Comparison of ENCODE assay signal across 4 fruit fly cellular contexts in genomic region chr3R:14259821-14260220, dm6.
TF ChIP-seq lines count a peak whose summit lies in the region.

MetRS-m (minus strand) TSS chr3R:14259991.

- TF ChIP-seq CTCF in whole organism, embryonic (GFP tag; optimal IDR thresholded peaks at IDR 0.05; lab: Kevin White, UChicago), result no peak

TF ChIP-seq in whole organism, adult, 20 proteins besides CTCF, POLR2A, EP300 and RAD21:
- TF ChIP-seq kay (GFP tag; lab: Kevin White, UChicago; ENCODE audit: borderline replicate concordance) (peak; percentile 27), CG11617 (GFP tag; optimal IDR thresholded peaks at IDR 0.05; lab: Kevin White, UChicago) (no peak)

TF ChIP-seq in whole organism, embryonic, 481 proteins besides CTCF, POLR2A, EP300 and RAD21 (continues in another document):
- TF ChIP-seq CG9609 (GFP tag; optimal IDR thresholded peaks at IDR 0.05; lab: Kevin White, UChicago) (no peak), pfk (GFP tag; optimal IDR thresholded peaks at IDR 0.05; lab: Kevin White, UChicago) (no peak), Nf-YC (tag; optimal IDR thresholded peaks at IDR 0.05; lab: Kevin White, UChicago) (no peak), crp (GFP tag; optimal IDR thresholded peaks at IDR 0.05; lab: Kevin White, UChicago) (peak; percentile 32 to 87), CG2202 (tag; optimal IDR thresholded peaks at IDR 0.05; lab: Kevin White, UChicago) (no peak), pzg (GFP tag; optimal IDR thresholded peaks at IDR 0.05; lab: Kevin White, UChicago) (peak; percentile 6), tll (GFP tag; optimal IDR thresholded peaks at IDR 0.05; lab: Kevin White, UChicago) (no peak), CG12769 (tag; optimal IDR thresholded peaks at IDR 0.05; lab: Kevin White, UChicago) (no peak), E2f2 (GFP tag; IDR thresholded peaks at IDR 0.05; lab: Robert Waterston, UW) (peak; percentile 59; the same call in 1 of the 2 replicates), cad (GFP tag; optimal IDR thresholded peaks at IDR 0.05; lab: Kevin White, UChicago) (no peak), CG10274 (GFP tag; optimal IDR thresholded peaks at IDR 0.05; lab: Kevin White, UChicago) (no peak), gcm2 (GFP tag; optimal IDR thresholded peaks at IDR 0.05; lab: Kevin White, UChicago) (no peak), Dp (GFP tag; optimal IDR thresholded peaks at IDR 0.05; lab: Kevin White, UChicago) (peak; percentile 54), Antp (GFP tag; optimal IDR thresholded peaks at IDR 0.05; lab: Kevin White, UChicago) (no peak), CG1792 (GFP tag; optimal IDR thresholded peaks at IDR 0.05; lab: Kevin White, UChicago) (no peak), CG34422 (GFP tag; IDR thresholded peaks at IDR 0.05; lab: Robert Waterston, UW) (no peak), tup (GFP tag; optimal IDR thresholded peaks at IDR 0.05; lab: Kevin White, UChicago) (no peak), CG6254 (GFP tag; optimal IDR thresholded peaks at IDR 0.05; lab: Kevin White, UChicago) (no peak), en (GFP tag; optimal IDR thresholded peaks at IDR 0.05; lab: Kevin White, UChicago) (no peak), stwl (tag; optimal IDR thresholded peaks at IDR 0.05; lab: Kevin White, UChicago) (peak; percentile 58), CG14860 (GFP tag; IDR thresholded peaks at IDR 0.05; lab: Robert Waterston, UW; ENCODE audit: partially characterized antibody) (no peak), CG17912 (GFP tag; optimal IDR thresholded peaks at IDR 0.05; lab: Kevin White, UChicago) (no peak), Hr39 (optimal IDR thresholded peaks at IDR 0.05; lab: Kevin White, UChicago) (no peak), Dfd (GFP tag; optimal IDR thresholded peaks at IDR 0.05; lab: Kevin White, UChicago) (no peak), CG4854 (GFP tag; optimal IDR thresholded peaks at IDR 0.05; lab: Kevin White, UChicago) (no peak), CG13287 (GFP tag; IDR thresholded peaks at IDR 0.05; lab: Robert Waterston, UW; ENCODE audit: partially characterized antibody) (peak; percentile 18; the same call in 1 of the 2 replicates), oc (tag; optimal IDR thresholded peaks at IDR 0.05; lab: Kevin White, UChicago) (no peak), CG7987 (GFP tag; optimal IDR thresholded peaks at IDR 0.05; lab: Kevin White, UChicago) (no peak), CG3163 (GFP tag; optimal IDR thresholded peaks at IDR 0.05; lab: Kevin White, UChicago) (no peak), CG17186 (GFP tag; optimal IDR thresholded peaks at IDR 0.05; lab: Kevin White, UChicago) (peak; percentile 37)

TF ChIP-seq in whole organism, prepupa, 60 proteins besides CTCF, POLR2A, EP300 and RAD21:
- no peak for TF ChIP-seq ss (GFP tag; optimal IDR thresholded peaks at IDR 0.05; lab: Kevin White, UChicago)
- no peak for TF ChIP-seq CG11294 (GFP tag; IDR thresholded peaks at IDR 0.05; lab: Robert Waterston, UW)
- TF ChIP-seq CG6808 (GFP tag; optimal IDR thresholded peaks at IDR 0.05; lab: Kevin White, UChicago), result peak; percentile 99
TF ChIP-seq in whole organism, prepupa: peak in this region for 1.

TF ChIP-seq in whole organism, wandering third instar larva, 38 proteins besides CTCF, POLR2A, EP300 and RAD21:
- no peak for TF ChIP-seq Sp1 (GFP tag; optimal IDR thresholded peaks at IDR 0.05; lab: Kevin White, UChicago)
- TF ChIP-seq sage (GFP tag; optimal IDR thresholded peaks at IDR 0.05; lab: Kevin White, UChicago), result peak; percentile 31
